Worm (Caenorhabditis elegans) whole organism, mixed stage, embryonic: Measurements from ENCODE around the gene cal-1.

Source experiments
- bed-3 ChIP-seq: fragments of 200-800 bp; sonication (Bioruptor generic); optimal IDR thresholded peaks from 3 replicates; lab custom pipeline; 2018; ENCODE audit warnings: mild to moderate bottlenecking, missing genetic modification characterization, moderate library complexity, missing compliant biosample characterization
- blmp-1 ChIP-seq: fragments of 150-350 bp; optimal IDR thresholded peaks from 2 replicates; lab custom pipeline; 2014; ENCODE audit warnings: missing biosample characterization, missing genetic modification characterization
- ceh-39 ChIP-seq: fragments of 150-350 bp; optimal IDR thresholded peaks from 2 replicates; lab custom pipeline; 2014; ENCODE audit warnings: missing biosample characterization, missing genetic modification characterization
- ceh-43 ChIP-seq: fragments of 200-800 bp; sonication (Bioruptor generic); optimal IDR thresholded peaks from 2 replicates; lab custom pipeline; 2018; ENCODE audit warnings: mild to moderate bottlenecking, missing genetic modification characterization, moderate library complexity, missing compliant biosample characterization
- ceh-83 ChIP-seq: fragments of 200-800 bp; sonication (Bioruptor generic); optimal IDR thresholded peaks from 2 replicates; lab custom pipeline; 2018; ENCODE audit warnings: mild to moderate bottlenecking, missing genetic modification characterization, missing compliant biosample characterization
- ces-1 ChIP-seq: fragments of 150-350 bp; optimal IDR thresholded peaks from 2 replicates; lab custom pipeline; 2014; ENCODE audit warnings: missing biosample characterization, missing genetic modification reagents, missing genetic modification characterization
- cnd-1 ChIP-seq: fragments of 200-800 bp; sonication (Bioruptor generic); optimal IDR thresholded peaks from 2 replicates; lab custom pipeline; 2018; ENCODE audit warnings: mild to moderate bottlenecking, missing genetic modification characterization, missing compliant biosample characterization
- drap-1 ChIP-seq: fragments of 200-800 bp; sonication (Bioruptor generic); optimal IDR thresholded peaks from 3 replicates; lab custom pipeline; 2018; ENCODE audit warnings: mild to moderate bottlenecking, missing genetic modification characterization, missing compliant biosample characterization
- elt-3 ChIP-seq: fragments of 150-350 bp; optimal IDR thresholded peaks from 2 replicates; lab custom pipeline; 2014; ENCODE audit warnings: missing biosample characterization, missing genetic modification characterization
- flh-1 ChIP-seq: fragments of 200-800 bp; sonication (Bioruptor generic); optimal IDR thresholded peaks from 2 replicates; lab custom pipeline; 2018; ENCODE audit warnings: mild to moderate bottlenecking, missing genetic modification characterization, moderate library complexity, missing compliant biosample characterization
- ham-2 ChIP-seq: fragments of 200-800 bp; sonication (Bioruptor generic); optimal IDR thresholded peaks from 2 replicates; lab custom pipeline; 2018; ENCODE audit warnings: mild to moderate bottlenecking, missing genetic modification characterization, missing compliant biosample characterization
- hlh-1 ChIP-seq: fragments of 150-350 bp; optimal IDR thresholded peaks from 2 replicates; lab custom pipeline; 2014; ENCODE audit warnings: missing biosample characterization, missing genetic modification reagents, missing genetic modification characterization
- lin-13 ChIP-seq: fragments of 150-350 bp; optimal IDR thresholded peaks from 2 replicates; lab custom pipeline; 2014; ENCODE audit warnings: missing biosample characterization, missing genetic modification characterization
- lsy-2 ChIP-seq: fragments of 150-350 bp; optimal IDR thresholded peaks from 2 replicates; lab custom pipeline; 2014; ENCODE audit warnings: missing biosample characterization, missing genetic modification characterization
- mab-5 ChIP-seq: fragments of 150-350 bp; optimal IDR thresholded peaks from 2 replicates; lab custom pipeline; 2014; ENCODE audit warnings: missing biosample characterization, missing genetic modification characterization
- nhr-12 ChIP-seq: fragments of 150-350 bp; optimal IDR thresholded peaks from 2 replicates; lab custom pipeline; 2014; ENCODE audit warnings: missing biosample characterization, missing genetic modification characterization
- nhr-237 ChIP-seq: fragments of 150-350 bp; optimal IDR thresholded peaks from 2 replicates; lab custom pipeline; 2014; ENCODE audit warnings: missing biosample characterization, missing genetic modification characterization
- nhr-28 ChIP-seq: fragments of 150-350 bp; optimal IDR thresholded peaks from 2 replicates; lab custom pipeline; 2014; ENCODE audit warnings: missing biosample characterization, missing genetic modification characterization
- nhr-76 ChIP-seq: sonication (generic microtip); optimal IDR thresholded peaks from 2 replicates; lab custom pipeline; 2017; ENCODE audit warnings: missing biosample characterization, missing genetic modification characterization
- pha-4 ChIP-seq: fragments of 150-350 bp; optimal IDR thresholded peaks from 2 replicates; lab custom pipeline; 2018; ENCODE audit warnings: missing biosample characterization, missing genetic modification reagents, missing genetic modification characterization
- sem-2 ChIP-seq: fragments of 200-800 bp; sonication (Bioruptor generic); optimal IDR thresholded peaks from 2 replicates; lab custom pipeline; 2018; ENCODE audit warnings: mild to moderate bottlenecking, missing genetic modification characterization, missing compliant biosample characterization
- snpc-4 ChIP-seq: fragments of 150-350 bp; optimal IDR thresholded peaks from 2 replicates; lab custom pipeline; 2014; ENCODE audit warnings: missing biosample characterization, missing genetic modification characterization
- tbx-8 ChIP-seq: fragments of 200-800 bp; sonication (Bioruptor generic); optimal IDR thresholded peaks from 2 replicates; lab custom pipeline; 2018; ENCODE audit warnings: mild to moderate bottlenecking, missing genetic modification characterization, moderate library complexity, missing compliant biosample characterization
- unc-120 ChIP-seq: sonication (generic microtip); optimal IDR thresholded peaks from 2 replicates; lab custom pipeline; 2017; ENCODE audit warnings: missing genetic modification characterization, missing compliant biosample characterization; ENCODE audit not compliant: poor library complexity, severe bottlenecking
- unc-39 ChIP-seq: fragments of 150-350 bp; optimal IDR thresholded peaks from 2 replicates; lab custom pipeline; 2014; ENCODE audit warnings: missing biosample characterization, missing genetic modification characterization
- unc-62 ChIP-seq: fragments of 150-350 bp; optimal IDR thresholded peaks from 2 replicates; lab custom pipeline; 2014; ENCODE audit warnings: missing biosample characterization, missing genetic modification reagents, missing genetic modification characterization
- zip-8 ChIP-seq: fragments of 150-350 bp; optimal IDR thresholded peaks from 2 replicates; lab custom pipeline; 2014; ENCODE audit warnings: missing biosample characterization, missing genetic modification characterization
- ztf-11 ChIP-seq: fragments of 150-350 bp; optimal IDR thresholded peaks from 2 replicates; lab custom pipeline; 2014; ENCODE audit warnings: missing biosample characterization, missing genetic modification characterization

The cal-1 gene

ce11 chrV:12531084-12531483 is 14.0 kb upstream of the cal-1 start:
- no peak for TF ChIP-seq ceh-83 (GFP tag; lab: Kevin White, UChicago)
- TF ChIP-seq ces-1 (GFP tag; lab: Kevin White, UChicago), result peak; percentile 5
- TF ChIP-seq, all 35 proteins: peak for 1

DNA sequence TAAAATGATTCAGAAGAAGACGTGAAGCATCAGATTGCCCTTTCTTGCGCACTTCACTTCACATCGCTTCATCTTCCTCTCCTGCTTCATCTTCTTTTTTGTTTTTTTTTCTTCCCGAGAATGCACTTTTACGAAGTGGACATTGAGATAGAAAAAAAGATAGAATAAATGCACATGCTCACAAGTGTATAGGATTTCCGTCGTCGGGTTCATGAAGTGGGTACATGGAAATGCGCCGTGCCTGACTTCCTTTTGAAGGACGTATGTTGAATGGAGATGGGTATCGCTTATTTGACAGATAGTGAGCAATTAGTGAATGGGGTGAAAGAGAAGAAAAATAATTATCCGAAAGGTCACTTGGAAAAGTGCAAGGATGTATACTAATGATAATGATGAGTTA is 13.1 kb upstream of the cal-1 start:
- no peak for TF ChIP-seq elt-3
- TF ChIP-seq unc-62 (GFP tag; lab: Kevin White, UChicago), result no peak
- TF ChIP-seq bed-3 (GFP tag; lab: Kevin White, UChicago), result no peak
- no peak for TF ChIP-seq unc-39 (tag; lab: Kevin White, UChicago)
- no peak for TF ChIP-seq mab-5
- TF ChIP-seq unc-120 (tag; lab: Kevin White, UChicago), result no peak
- TF ChIP-seq nhr-12, result no peak
- TF ChIP-seq tbx-8 (GFP tag; lab: Kevin White, UChicago), result no peak
- TF ChIP-seq ztf-11 (tag; lab: Kevin White, UChicago), result no peak
- TF ChIP-seq pha-4 (tag; lab: Kevin White, UChicago), result no peak
- TF ChIP-seq flh-1 (GFP tag; lab: Kevin White, UChicago), result no peak
- TF ChIP-seq lin-13, result no peak
- no peak for TF ChIP-seq zip-8 (tag; lab: Kevin White, UChicago)
- TF ChIP-seq ham-2 (GFP tag; lab: Kevin White, UChicago), result no peak

ce11 chrV:12528919-12529318 is 11.9 kb upstream of the cal-1 start:
- TF ChIP-seq ceh-43 (GFP tag; lab: Kevin White, UChicago), result no peak
- TF ChIP-seq lsy-2 (tag; lab: Kevin White, UChicago), result no peak
- no peak for TF ChIP-seq nhr-12
- TF ChIP-seq drap-1 (GFP tag; lab: Kevin White, UChicago), result no peak

DNA sequence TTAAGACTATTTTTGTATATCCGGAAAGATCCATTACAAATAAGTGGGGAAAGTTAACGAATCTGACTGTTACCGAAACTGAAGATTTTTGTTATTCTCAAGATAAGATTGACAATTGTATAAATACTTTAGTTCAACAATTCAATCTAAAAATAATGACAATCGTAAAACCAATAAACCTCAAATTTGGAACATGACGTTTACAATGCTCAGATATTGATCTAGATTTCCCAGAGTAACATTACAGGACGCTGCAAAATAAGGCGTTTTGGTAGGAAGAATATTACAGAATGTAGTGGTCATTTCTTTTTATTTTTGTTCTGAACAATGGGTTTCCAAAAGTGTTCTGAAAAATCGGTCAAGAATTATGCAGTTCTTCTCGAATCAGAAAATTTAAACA is 9.7 kb upstream of the cal-1 start, which contains the start of gene F45D3.1:
Gene F45D3.1 (plus strand): TSS at position 301 of the 400 bp plus-strand sequence.
- TF ChIP-seq ces-1 (GFP tag; lab: Kevin White, UChicago), result no peak
- no peak for TF ChIP-seq ceh-43 (GFP tag; lab: Kevin White, UChicago)
- no peak for TF ChIP-seq tbx-8 (GFP tag; lab: Kevin White, UChicago)
- no peak for TF ChIP-seq ceh-83 (GFP tag; lab: Kevin White, UChicago)
- no peak for TF ChIP-seq pha-4 (tag; lab: Kevin White, UChicago)
- no peak for TF ChIP-seq ztf-11 (tag; lab: Kevin White, UChicago)
- TF ChIP-seq nhr-12, result no peak
- no peak for TF ChIP-seq snpc-4 (tag; lab: Kevin White, UChicago)
- TF ChIP-seq ham-2 (GFP tag; lab: Kevin White, UChicago), result no peak
- TF ChIP-seq hlh-1, result no peak
- TF ChIP-seq elt-3, result no peak
- no peak for TF ChIP-seq ceh-39 (tag; lab: Kevin White, UChicago)
- TF ChIP-seq nhr-76 (tag; lab: Kevin White, UChicago), result no peak
- no peak for TF ChIP-seq cnd-1
- no peak for TF ChIP-seq unc-120 (tag; lab: Kevin White, UChicago)

DNA sequence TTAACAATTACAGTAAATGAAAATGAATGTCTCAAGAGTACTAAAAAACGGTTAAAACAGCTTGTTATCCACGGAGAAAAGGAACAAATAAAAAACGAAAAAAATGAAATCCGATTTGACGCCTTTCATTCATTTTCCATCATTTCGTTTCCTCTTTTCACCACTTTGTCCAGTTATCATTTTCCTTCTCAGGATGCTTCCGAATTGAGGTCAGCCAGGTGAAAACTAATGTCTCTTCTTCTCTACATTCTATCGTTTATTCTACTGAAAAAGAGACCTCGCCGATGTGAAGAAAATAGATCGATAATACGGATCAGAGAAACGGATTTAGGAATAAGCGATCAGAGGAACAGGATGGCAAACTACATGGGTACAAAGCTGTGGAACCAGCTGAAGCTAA is 9.1 kb upstream of the cal-1 start:
- no peak for TF ChIP-seq nhr-28 (tag; lab: Kevin White, UChicago)
- no peak for TF ChIP-seq unc-120 (tag; lab: Kevin White, UChicago)
- no peak for TF ChIP-seq bed-3 (GFP tag; lab: Kevin White, UChicago)

DNA sequence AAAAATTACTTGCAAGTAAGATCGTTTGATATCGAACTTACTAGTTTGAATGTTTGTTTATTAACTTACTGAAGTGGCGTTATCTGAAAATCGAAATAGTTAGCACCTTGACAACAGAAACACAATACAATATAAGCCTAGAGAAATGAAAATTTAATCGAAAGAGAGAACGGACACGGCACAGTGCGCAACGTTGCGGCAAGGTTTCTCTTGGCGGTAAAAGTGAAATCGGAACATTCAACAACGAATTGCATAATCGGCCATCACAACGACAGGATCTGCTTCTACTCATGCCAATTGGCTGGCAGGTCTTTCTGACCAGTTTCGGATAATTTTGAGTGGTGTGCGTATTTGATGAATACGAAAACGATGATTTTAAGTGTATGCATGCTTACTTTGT is 8.5 kb upstream of the cal-1 start, which contains the start of gene dyf-4:
Gene dyf-4 (minus strand): TSS at position 213 of the 400 bp plus-strand sequence.
- TF ChIP-seq blmp-1 (tag; lab: Kevin White, UChicago), result peak; percentile 73
- no peak for TF ChIP-seq ceh-43 (GFP tag; lab: Kevin White, UChicago)
- TF ChIP-seq cnd-1, result no peak
- TF ChIP-seq drap-1 (GFP tag; lab: Kevin White, UChicago), result no peak

DNA sequence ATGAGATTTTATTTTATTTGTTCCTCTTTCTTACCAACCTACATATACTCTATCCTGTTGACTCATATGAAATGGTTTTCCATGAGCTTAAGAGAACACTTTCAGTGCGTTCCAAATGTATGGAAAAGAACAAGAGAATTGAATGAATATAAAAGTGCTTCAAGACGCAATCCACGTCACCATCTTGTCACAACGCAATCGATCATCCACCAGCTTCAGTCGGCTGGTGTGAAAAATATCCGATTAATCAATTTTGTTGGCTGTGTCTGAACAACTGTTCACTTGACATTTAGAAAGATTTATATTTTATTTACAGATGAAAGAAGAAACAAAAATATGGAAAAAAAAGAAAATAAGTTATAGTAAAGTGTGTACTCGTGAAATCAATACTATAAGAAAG is 6.3 kb upstream of the cal-1 start:
- TF ChIP-seq ces-1 (GFP tag; lab: Kevin White, UChicago) (no peak), hlh-1 (peak; percentile 24), nhr-237 (tag; lab: Kevin White, UChicago) (no peak), mab-5 (no peak), blmp-1 (tag; lab: Kevin White, UChicago) (no peak), zip-8 (tag; lab: Kevin White, UChicago) (no peak), sem-2 (GFP tag; lab: Kevin White, UChicago) (no peak), unc-62 (GFP tag; lab: Kevin White, UChicago) (peak; percentile 76)
